Worm (Caenorhabditis elegans) whole organism, mixed stage, embryonic: ENCODE results near the gene Y69E1A.3.
A peak's percentile ranks its signal among the peaks of the same experiment; 100 is the strongest.

ENCODE experiments used
- M03D4.4 ChIP-seq: sonication (generic microtip); optimal IDR thresholded peaks from 2 replicates; lab custom pipeline; 2017; ENCODE audit warnings: mild to moderate bottlenecking, missing genetic modification characterization, missing compliant biosample characterization
- bed-3 ChIP-seq: fragments of 200-800 bp; sonication (Bioruptor generic); optimal IDR thresholded peaks from 3 replicates; lab custom pipeline; 2018; ENCODE audit warnings: mild to moderate bottlenecking, missing genetic modification characterization, moderate library complexity, missing compliant biosample characterization
- blmp-1 ChIP-seq: fragments of 150-350 bp; optimal IDR thresholded peaks from 2 replicates; lab custom pipeline; 2014; ENCODE audit warnings: missing biosample characterization, missing genetic modification characterization
- ceh-39 ChIP-seq: fragments of 150-350 bp; optimal IDR thresholded peaks from 2 replicates; lab custom pipeline; 2014; ENCODE audit warnings: missing biosample characterization, missing genetic modification characterization
- ceh-43 ChIP-seq: fragments of 200-800 bp; sonication (Bioruptor generic); optimal IDR thresholded peaks from 2 replicates; lab custom pipeline; 2018; ENCODE audit warnings: mild to moderate bottlenecking, missing genetic modification characterization, moderate library complexity, missing compliant biosample characterization
- ceh-83 ChIP-seq: fragments of 200-800 bp; sonication (Bioruptor generic); optimal IDR thresholded peaks from 2 replicates; lab custom pipeline; 2018; ENCODE audit warnings: mild to moderate bottlenecking, missing genetic modification characterization, missing compliant biosample characterization
- ces-1 ChIP-seq: fragments of 150-350 bp; optimal IDR thresholded peaks from 2 replicates; lab custom pipeline; 2014; ENCODE audit warnings: missing biosample characterization, missing genetic modification reagents, missing genetic modification characterization
- cnd-1 ChIP-seq: fragments of 200-800 bp; sonication (Bioruptor generic); optimal IDR thresholded peaks from 2 replicates; lab custom pipeline; 2018; ENCODE audit warnings: mild to moderate bottlenecking, missing genetic modification characterization, missing compliant biosample characterization
- drap-1 ChIP-seq: fragments of 200-800 bp; sonication (Bioruptor generic); optimal IDR thresholded peaks from 3 replicates; lab custom pipeline; 2018; ENCODE audit warnings: mild to moderate bottlenecking, missing genetic modification characterization, missing compliant biosample characterization
- elt-1 ChIP-seq: sonication (generic microtip); optimal IDR thresholded peaks from 2 replicates; lab custom pipeline; 2017; ENCODE audit warnings: missing genetic modification characterization, mild to moderate bottlenecking, missing compliant biosample characterization, antibody characterized with exemption, moderate library complexity, borderline replicate concordance; ENCODE audit not compliant: insufficient read depth
- elt-3 ChIP-seq: fragments of 150-350 bp; optimal IDR thresholded peaks from 2 replicates; lab custom pipeline; 2014; ENCODE audit warnings: missing biosample characterization, missing genetic modification characterization
- flh-1 ChIP-seq: fragments of 200-800 bp; sonication (Bioruptor generic); optimal IDR thresholded peaks from 2 replicates; lab custom pipeline; 2018; ENCODE audit warnings: mild to moderate bottlenecking, missing genetic modification characterization, moderate library complexity, missing compliant biosample characterization
- ham-2 ChIP-seq: fragments of 200-800 bp; sonication (Bioruptor generic); optimal IDR thresholded peaks from 2 replicates; lab custom pipeline; 2018; ENCODE audit warnings: mild to moderate bottlenecking, missing genetic modification characterization, missing compliant biosample characterization
- hlh-1 ChIP-seq: fragments of 150-350 bp; optimal IDR thresholded peaks from 2 replicates; lab custom pipeline; 2014; ENCODE audit warnings: missing biosample characterization, missing genetic modification reagents, missing genetic modification characterization
- lin-13 ChIP-seq: fragments of 150-350 bp; optimal IDR thresholded peaks from 2 replicates; lab custom pipeline; 2014; ENCODE audit warnings: missing biosample characterization, missing genetic modification characterization
- lin-32 ChIP-seq: fragments of 200-800 bp; sonication (Bioruptor generic); optimal IDR thresholded peaks from 2 replicates; lab custom pipeline; 2018; ENCODE audit warnings: mild to moderate bottlenecking, missing genetic modification characterization, missing compliant biosample characterization
- lsy-2 ChIP-seq: fragments of 150-350 bp; optimal IDR thresholded peaks from 2 replicates; lab custom pipeline; 2014; ENCODE audit warnings: missing biosample characterization, missing genetic modification characterization
- mab-5 ChIP-seq: fragments of 150-350 bp; optimal IDR thresholded peaks from 2 replicates; lab custom pipeline; 2014; ENCODE audit warnings: missing biosample characterization, missing genetic modification characterization
- mep-1 ChIP-seq: fragments of 150-350 bp; optimal IDR thresholded peaks from 2 replicates; lab custom pipeline; 2017; ENCODE audit warnings: missing biosample characterization, missing genetic modification reagents, missing genetic modification characterization, inconsistent platforms
- mls-2 ChIP-seq: sonication (generic microtip); optimal IDR thresholded peaks from 2 replicates; lab custom pipeline; 2016; ENCODE audit warnings: mild to moderate bottlenecking, missing genetic modification characterization, moderate library complexity, missing compliant biosample characterization
- nhr-12 ChIP-seq: fragments of 150-350 bp; optimal IDR thresholded peaks from 2 replicates; lab custom pipeline; 2014; ENCODE audit warnings: missing biosample characterization, missing genetic modification characterization
- nhr-2 ChIP-seq: fragments of 150-350 bp; optimal IDR thresholded peaks from 2 replicates; lab custom pipeline; 2014; ENCODE audit warnings: missing biosample characterization, missing genetic modification characterization
- nhr-237 ChIP-seq: fragments of 150-350 bp; optimal IDR thresholded peaks from 2 replicates; lab custom pipeline; 2014; ENCODE audit warnings: missing biosample characterization, missing genetic modification characterization
- nhr-28 ChIP-seq: fragments of 150-350 bp; optimal IDR thresholded peaks from 2 replicates; lab custom pipeline; 2014; ENCODE audit warnings: missing biosample characterization, missing genetic modification characterization
- nhr-76 ChIP-seq: sonication (generic microtip); optimal IDR thresholded peaks from 2 replicates; lab custom pipeline; 2017; ENCODE audit warnings: missing biosample characterization, missing genetic modification characterization
- pha-4 ChIP-seq: fragments of 150-350 bp; optimal IDR thresholded peaks from 2 replicates; lab custom pipeline; 2018; ENCODE audit warnings: missing biosample characterization, missing genetic modification reagents, missing genetic modification characterization
- sem-2 ChIP-seq: fragments of 200-800 bp; sonication (Bioruptor generic); optimal IDR thresholded peaks from 2 replicates; lab custom pipeline; 2018; ENCODE audit warnings: mild to moderate bottlenecking, missing genetic modification characterization, missing compliant biosample characterization
- snpc-4 ChIP-seq: fragments of 150-350 bp; optimal IDR thresholded peaks from 2 replicates; lab custom pipeline; 2014; ENCODE audit warnings: missing biosample characterization, missing genetic modification characterization
- sptf-1 ChIP-seq: sonication (generic microtip); optimal IDR thresholded peaks from 2 replicates; lab custom pipeline; 2017; ENCODE audit warnings: mild to moderate bottlenecking, missing genetic modification characterization, moderate library complexity, missing compliant biosample characterization
- tbx-8 ChIP-seq: fragments of 200-800 bp; sonication (Bioruptor generic); optimal IDR thresholded peaks from 2 replicates; lab custom pipeline; 2018; ENCODE audit warnings: mild to moderate bottlenecking, missing genetic modification characterization, moderate library complexity, missing compliant biosample characterization
- unc-120 ChIP-seq: sonication (generic microtip); optimal IDR thresholded peaks from 2 replicates; lab custom pipeline; 2017; ENCODE audit warnings: missing genetic modification characterization, missing compliant biosample characterization; ENCODE audit not compliant: poor library complexity, severe bottlenecking
- unc-39 ChIP-seq: fragments of 150-350 bp; optimal IDR thresholded peaks from 2 replicates; lab custom pipeline; 2014; ENCODE audit warnings: missing biosample characterization, missing genetic modification characterization
- unc-62 ChIP-seq: fragments of 150-350 bp; optimal IDR thresholded peaks from 2 replicates; lab custom pipeline; 2014; ENCODE audit warnings: missing biosample characterization, missing genetic modification reagents, missing genetic modification characterization
- zip-8 ChIP-seq: fragments of 150-350 bp; optimal IDR thresholded peaks from 2 replicates; lab custom pipeline; 2014; ENCODE audit warnings: missing biosample characterization, missing genetic modification characterization
- ztf-11 ChIP-seq: fragments of 150-350 bp; optimal IDR thresholded peaks from 2 replicates; lab custom pipeline; 2014; ENCODE audit warnings: missing biosample characterization, missing genetic modification characterization

Gene Y69E1A.3

ce11 chrIV:10935853-10936491 lies 16.1 kb upstream of the Y69E1A.3 start, which contains the start of gene lgg-2:
TSS of gene lgg-2 (minus strand) at chrIV:10935903.
- TF ChIP-seq cnd-1 (tag; lab: Kevin White, UChicago): peak; percentile 50
- TF ChIP-seq snpc-4 (tag; lab: Kevin White, UChicago): no peak
- TF ChIP-seq nhr-76 (tag; lab: Kevin White, UChicago): no peak
- peak; percentile 46 for TF ChIP-seq lsy-2 (tag; lab: Kevin White, UChicago)
- TF ChIP-seq hlh-1: peak; percentile 85
- TF ChIP-seq unc-120: peak; percentile 74
- no peak for TF ChIP-seq zip-8 (tag; lab: Kevin White, UChicago)
- peak; percentile 53 for TF ChIP-seq nhr-12
- peak; percentile 76 for TF ChIP-seq ham-2 (GFP tag; lab: Kevin White, UChicago)
- TF ChIP-seq ces-1 (GFP tag; lab: Kevin White, UChicago): peak; percentile 70
- peak; percentile 35 for TF ChIP-seq mls-2 (tag; lab: Kevin White, UChicago)
- TF ChIP-seq unc-62 (GFP tag; lab: Kevin White, UChicago): peak; percentile 86
- TF ChIP-seq ceh-43 (GFP tag; lab: Kevin White, UChicago): no peak
- no peak for TF ChIP-seq M03D4.4 (tag; lab: Kevin White, UChicago)
- TF ChIP-seq mep-1 (tag; lab: Kevin White, UChicago): peak; percentile 68
- TF ChIP-seq ztf-11 (tag; lab: Kevin White, UChicago): peak; percentile 49
- no peak for TF ChIP-seq mab-5 (tag; lab: Kevin White, UChicago)
- TF ChIP-seq pha-4 (tag; lab: Kevin White, UChicago): peak; percentile 45
- TF ChIP-seq nhr-28 (tag; lab: Kevin White, UChicago): no peak
- peak; percentile 45 for TF ChIP-seq blmp-1 (tag; lab: Kevin White, UChicago)
- TF ChIP-seq unc-39: no peak
- no peak for TF ChIP-seq bed-3 (GFP tag; lab: Kevin White, UChicago)
- no peak for TF ChIP-seq flh-1 (GFP tag; lab: Kevin White, UChicago)
- no peak for TF ChIP-seq ceh-83 (GFP tag; lab: Kevin White, UChicago)
- no peak for TF ChIP-seq nhr-2 (tag; lab: Kevin White, UChicago)
- TF ChIP-seq lin-13 (tag; lab: Kevin White, UChicago): no peak
- TF ChIP-seq lin-32 (GFP tag; lab: Kevin White, UChicago): peak; percentile 27
- TF ChIP-seq elt-3 (tag; lab: Kevin White, UChicago): no peak
- TF ChIP-seq sptf-1: no peak
- peak; percentile 82 for TF ChIP-seq ceh-39
- peak; percentile 20 for TF ChIP-seq drap-1
- peak; percentile 55 for TF ChIP-seq nhr-237
- TF ChIP-seq tbx-8 (GFP tag; lab: Kevin White, UChicago): no peak
- TF ChIP-seq elt-1 (tag; lab: Kevin White, UChicago): peak; percentile 21
- TF ChIP-seq sem-2: no peak

DNA sequence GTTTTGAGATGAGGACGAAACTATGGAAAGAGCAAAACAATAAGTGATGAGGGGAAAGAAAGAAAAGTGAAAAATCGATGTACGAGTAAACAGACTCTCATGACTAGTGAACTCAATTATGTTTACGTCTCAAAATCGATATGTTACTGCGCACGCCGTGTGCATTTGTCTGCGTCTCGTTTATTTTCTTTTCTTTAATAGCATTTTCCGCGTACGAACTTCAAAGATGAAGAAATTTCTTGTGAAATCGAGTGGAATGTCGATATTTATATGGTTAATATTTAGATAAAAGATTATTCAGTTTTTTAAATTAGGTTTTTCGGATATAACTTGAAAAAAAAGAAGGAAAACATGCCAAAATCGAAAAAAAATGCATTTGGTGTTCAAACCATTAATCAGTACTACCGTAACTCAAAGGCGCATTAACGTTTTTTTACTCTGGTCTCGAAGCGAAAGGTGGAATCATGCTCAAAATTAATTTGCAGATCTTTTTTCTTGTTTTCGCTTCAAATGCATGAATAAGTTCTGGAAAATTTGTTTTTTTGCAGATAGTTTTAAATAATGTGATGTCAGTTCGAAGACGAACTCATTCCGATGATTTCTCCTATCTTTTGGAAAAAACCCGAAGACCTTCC lies 15.1 kb upstream of the Y69E1A.3 start, which contains the start of gene fic-1:
TSS of gene fic-1 (plus strand) at position 549 of the 635 bp plus-strand sequence.
- peak; percentile 54 for TF ChIP-seq mep-1 (tag; lab: Kevin White, UChicago)
- peak; percentile 0 for TF ChIP-seq lsy-2 (tag; lab: Kevin White, UChicago)
- TF ChIP-seq nhr-2 (tag; lab: Kevin White, UChicago): no peak
- no peak for TF ChIP-seq unc-62 (GFP tag; lab: Kevin White, UChicago)
- peak; percentile 56 for TF ChIP-seq nhr-237
- TF ChIP-seq ces-1 (GFP tag; lab: Kevin White, UChicago): peak; percentile 100
- peak; percentile 5 for TF ChIP-seq ceh-39

DNA sequence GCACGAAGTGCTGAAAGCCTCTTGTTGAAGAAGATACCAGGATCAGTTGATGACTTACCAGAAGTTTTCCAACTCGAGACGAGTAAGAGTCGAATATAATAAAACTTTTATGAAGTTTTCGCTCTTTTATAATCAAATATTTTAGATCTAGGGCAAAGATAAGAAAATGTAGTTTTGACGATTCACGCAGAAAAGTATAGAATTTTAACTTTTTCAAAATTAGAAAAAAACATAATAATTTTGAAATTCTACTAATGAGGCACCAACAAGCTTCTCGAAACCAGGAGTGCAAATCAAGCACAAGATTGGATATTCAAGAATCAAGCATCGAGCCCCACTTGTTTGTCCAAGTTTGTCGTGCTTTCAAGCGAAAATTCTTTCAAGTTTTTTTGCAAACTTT lies 3.3 kb upstream of the Y69E1A.3 start, which contains the start of gene Y69E1A.1:
TSS of gene Y69E1A.1 (minus strand) at position 101 of the 400 bp plus-strand sequence.
- TF ChIP-seq snpc-4 (tag; lab: Kevin White, UChicago) (no peak), unc-39 (no peak), sptf-1 (no peak), ceh-43 (GFP tag; lab: Kevin White, UChicago) (no peak)
